Fruit fly (Drosophila melanogaster): Measurements from ENCODE around the gene CG32104.

CG32104 gene

DNA sequence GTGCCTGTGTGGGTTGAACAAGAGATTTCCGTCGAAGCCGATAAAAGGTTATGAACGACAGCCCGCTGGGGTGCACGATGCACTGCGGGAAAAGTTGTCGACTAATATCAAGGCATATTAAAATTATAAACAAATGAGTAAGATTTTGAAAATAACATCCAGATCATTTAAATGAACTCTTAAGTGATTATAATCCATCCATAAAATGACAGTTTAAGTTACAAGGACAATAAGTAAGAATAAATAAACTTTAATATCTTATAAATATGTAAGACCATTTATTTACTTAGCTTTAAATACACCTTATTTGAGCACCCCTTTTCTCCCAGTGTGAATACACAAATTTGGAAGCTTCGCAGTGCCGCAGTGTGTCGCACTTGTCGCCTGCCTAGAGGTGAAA is 44.9 kb upstream of the CG32104 start (continued):
- peak; percentile 33 for TF ChIP-seq nmo (GFP tag; optimal IDR thresholded peaks at IDR 0.05)
- TF ChIP-seq CG10209 (GFP tag; optimal IDR thresholded peaks at IDR 0.05), result peak; percentile 6
- no peak for TF ChIP-seq Dp (GFP tag; optimal IDR thresholded peaks at IDR 0.05)
- 0 out of 2 replicates have a peak, but pooled peaks have one; percentile 35 for TF ChIP-seq ara (GFP tag; IDR thresholded peaks at IDR 0.05)
- TF ChIP-seq luna (GFP tag; optimal IDR thresholded peaks at IDR 0.05), result no peak
- no peak for TF ChIP-seq CG15269 (tag; optimal IDR thresholded peaks at IDR 0.05)
- TF ChIP-seq nerfin-1 (tag; optimal IDR thresholded peaks at IDR 0.05), result no peak
- no peak for TF ChIP-seq CG14014 (GFP tag; IDR thresholded peaks at IDR 0.05)
- peak; percentile 26; the same call in 1 of the 2 replicates for TF ChIP-seq CG17328 (GFP tag; IDR thresholded peaks at IDR 0.05)
- no peak for TF ChIP-seq CG12659 (GFP tag; optimal IDR thresholded peaks at IDR 0.05)
- no peak for TF ChIP-seq NK7.1 (GFP tag; optimal IDR thresholded peaks at IDR 0.05)
- TF ChIP-seq CG17361 (GFP tag; IDR thresholded peaks at IDR 0.05), result peak; percentile 50; the same call in 2 of the 3 replicates
- no peak for TF ChIP-seq Adf1 (GFP tag; IDR thresholded peaks at IDR 0.05)
- TF ChIP-seq unc-4 (GFP tag; IDR thresholded peaks at IDR 0.05; ENCODE audit: partially characterized antibody), result no peak
- TF ChIP-seq CG4820 (GFP tag; optimal IDR thresholded peaks at IDR 0.05), result peak; percentile 14
- peak; percentile 61 for TF ChIP-seq CG9727 (GFP tag; optimal IDR thresholded peaks at IDR 0.05)
- peak; percentile 38 for TF ChIP-seq Sox100B (GFP tag; optimal IDR thresholded peaks at IDR 0.05)
- peak; percentile 69 for TF ChIP-seq CG2712 (tag; optimal IDR thresholded peaks at IDR 0.05)
- TF ChIP-seq pho (GFP tag; optimal IDR thresholded peaks at IDR 0.05), result no peak
- TF ChIP-seq cad (GFP tag; optimal IDR thresholded peaks at IDR 0.05), result no peak
- TF ChIP-seq dati (GFP tag; IDR thresholded peaks at IDR 0.05), result no peak
- peak; percentile 19 for TF ChIP-seq Max (GFP tag; optimal IDR thresholded peaks at IDR 0.05)
- no peak for TF ChIP-seq Asciz (GFP tag; optimal IDR thresholded peaks at IDR 0.05)
- TF ChIP-seq CG12391 (tag; optimal IDR thresholded peaks at IDR 0.05), result peak; percentile 36
- no peak for TF ChIP-seq zfh2 (GFP tag; optimal IDR thresholded peaks at IDR 0.05)
- TF ChIP-seq CG17359 (tag; optimal IDR thresholded peaks at IDR 0.05), result no peak

dm6 chr3L:12442593-12442992 is 43.5 kb upstream of the CG32104 start:
- TF ChIP-seq Vsx1 (GFP tag; optimal IDR thresholded peaks at IDR 0.05) (no peak), CG3995 (GFP tag; optimal IDR thresholded peaks at IDR 0.05) (no peak), CG13424 (tag; optimal IDR thresholded peaks at IDR 0.05) (peak; percentile 1), CG16863 (GFP tag; optimal IDR thresholded peaks at IDR 0.05) (no peak), schlank (tag; optimal IDR thresholded peaks at IDR 0.05) (no peak), tna (GFP tag; IDR thresholded peaks at IDR 0.05; ENCODE audit: partially characterized antibody) (no peak), chinmo (GFP tag; IDR thresholded peaks at IDR 0.05; ENCODE audit: partially characterized antibody) (no peak), CG31224 (GFP tag; IDR thresholded peaks at IDR 0.05) (no peak), fd64A (GFP tag; optimal IDR thresholded peaks at IDR 0.05) (no peak), CG9609 (GFP tag; optimal IDR thresholded peaks at IDR 0.05) (no peak), CG11560 (tag; IDR thresholded peaks at IDR 0.05) (no peak), CkIIα-i1 (GFP tag; IDR thresholded peaks at IDR 0.05) (no peak), hth (optimal IDR thresholded peaks at IDR 0.05) (no peak), BEAF-32 (GFP tag; optimal IDR thresholded peaks at IDR 0.05) (no peak), CG14860 (GFP tag; IDR thresholded peaks at IDR 0.05; ENCODE audit: partially characterized antibody) (no peak), CG4617 (GFP tag; optimal IDR thresholded peaks at IDR 0.05; ENCODE audit: borderline replicate concordance) (no peak), ERR (GFP tag; optimal IDR thresholded peaks at IDR 0.05) (no peak), CG5953 (GFP tag; IDR thresholded peaks at IDR 0.05) (no peak), CG2120 (GFP tag; optimal IDR thresholded peaks at IDR 0.05) (no peak), trem (tag; optimal IDR thresholded peaks at IDR 0.05) (peak; percentile 18), CG1792 (GFP tag; optimal IDR thresholded peaks at IDR 0.05) (no peak), lov (optimal IDR thresholded peaks at IDR 0.05) (no peak), lov (GFP tag; IDR thresholded peaks at IDR 0.05) (no peak), E2f2 (GFP tag; IDR thresholded peaks at IDR 0.05) (no peak), cas (GFP tag; IDR thresholded peaks at IDR 0.05) (no peak), Hmr (GFP tag; optimal IDR thresholded peaks at IDR 0.05) (no peak), klu (GFP tag; IDR thresholded peaks at IDR 0.05) (no peak)
